Fruit fly (Drosophila melanogaster) whole organism, embryonic: ENCODE results near the gene CG31717.

Source experiments
- Abd-B ChIP-seq: fragments of 200-800 bp; sonication (Bioruptor generic); optimal IDR thresholded peaks from 2 replicates; lab custom pipeline; 2018; ENCODE audit warnings: missing biosample characterization, mild to moderate bottlenecking, missing genetic modification characterization, moderate library complexity
- Antp ChIP-seq: fragments of 200-800 bp; sonication (Bioruptor generic); optimal IDR thresholded peaks from 3 replicates; lab custom pipeline; 2016; ENCODE audit warnings: missing biosample characterization, missing genetic modification characterization
- Bgb ChIP-seq: fragments of 200-800 bp; sonication (Bioruptor generic); IDR thresholded peaks from 2 replicates; pipeline ENCODE4 v1.3.6; 2022; ENCODE audit warnings: missing biosample characterization, missing genetic modification characterization; ENCODE audit not compliant: partially characterized antibody
- CG10959 ChIP-seq: fragments of 200-800 bp; sonication (Bioruptor generic); IDR thresholded peaks from 2 replicates; pipeline ENCODE4 v1.3.6; 2022; ENCODE audit warnings: missing biosample characterization, missing genetic modification characterization
- CG11093 ChIP-seq: fragments of 200-800 bp; sonication (Bioruptor generic); IDR thresholded peaks from 3 replicates; pipeline ENCODE4 v1.3.6; 2022; ENCODE audit warnings: missing biosample characterization, missing genetic modification characterization
- CG14014 ChIP-seq: fragments of 200-800 bp; sonication (Bioruptor generic); IDR thresholded peaks from 2 replicates; pipeline ENCODE4 v1.3.6; 2022; ENCODE audit warnings: missing biosample characterization, missing genetic modification characterization
- CG1647 ChIP-seq: fragments of 200-800 bp; sonication (Bioruptor generic); optimal IDR thresholded peaks from 3 replicates; lab custom pipeline; 2016; ENCODE audit warnings: missing biosample characterization, missing genetic modification characterization
- CG17328 ChIP-seq: fragments of 200-800 bp; sonication (Bioruptor generic); IDR thresholded peaks from 2 replicates; pipeline ENCODE4 v1.3.6; 2022; ENCODE audit warnings: missing biosample characterization, missing genetic modification characterization
- CG17361 ChIP-seq: fragments of 200-800 bp; sonication (Bioruptor generic); IDR thresholded peaks from 3 replicates; pipeline ENCODE4 v1.3.6; 2022; ENCODE audit warnings: missing biosample characterization, missing genetic modification characterization
- CG18011 ChIP-seq: fragments of 200-800 bp; sonication (Bioruptor generic); optimal IDR thresholded peaks from 2 replicates; lab custom pipeline; 2017; ENCODE audit warnings: missing biosample characterization, missing genetic modification characterization, mild to moderate bottlenecking, moderate library complexity, missing genotype
- CG1832 ChIP-seq: fragments of 200-800 bp; sonication (Bioruptor generic); optimal IDR thresholded peaks from 2 replicates; lab custom pipeline; 2017; ENCODE audit warnings: missing biosample characterization, mild to moderate bottlenecking, missing genetic modification characterization, inconsistent platforms
- CG2875 ChIP-seq: fragments of 200-800 bp; sonication (Bioruptor generic); optimal IDR thresholded peaks from 2 replicates; lab custom pipeline; 2017; ENCODE audit warnings: missing biosample characterization, mild to moderate bottlenecking, missing genetic modification characterization, missing genetic modification reagents
- CG30403 ChIP-seq: fragments of 200-800 bp; sonication (Bioruptor generic); optimal IDR thresholded peaks from 3 replicates; lab custom pipeline; 2016; ENCODE audit warnings: missing biosample characterization, missing genetic modification characterization
- CG31224 ChIP-seq: fragments of 200-800 bp; sonication (Bioruptor generic); IDR thresholded peaks from 2 replicates; pipeline ENCODE4 v1.3.6; 2022; ENCODE audit warnings: missing biosample characterization, missing genetic modification characterization
- CG3163 ChIP-seq: fragments of 200-800 bp; sonication (Bioruptor generic); optimal IDR thresholded peaks from 3 replicates; lab custom pipeline; 2016; ENCODE audit warnings: missing biosample characterization, missing genetic modification characterization
- CG3281 ChIP-seq: fragments of 200-800 bp; sonication (Bioruptor generic); optimal IDR thresholded peaks from 3 replicates; lab custom pipeline; 2017; ENCODE audit warnings: missing biosample characterization, mild to moderate bottlenecking, missing genetic modification characterization
- CG3407 ChIP-seq: fragments of 200-800 bp; sonication (Bioruptor generic); optimal IDR thresholded peaks from 2 replicates; lab custom pipeline; 2018; ENCODE audit warnings: missing biosample characterization, mild to moderate bottlenecking, missing genetic modification characterization
- CG34376 ChIP-seq: fragments of 200-800 bp; sonication (Bioruptor generic); optimal IDR thresholded peaks from 2 replicates; lab custom pipeline; 2018; ENCODE audit warnings: missing biosample characterization, mild to moderate bottlenecking, missing genetic modification characterization
- CG34422 ChIP-seq: fragments of 200-800 bp; sonication (Bioruptor generic); IDR thresholded peaks from 3 replicates; pipeline ENCODE4 v1.3.6; 2022; ENCODE audit warnings: missing biosample characterization, missing genetic modification characterization
- CG4820 ChIP-seq: fragments of 200-800 bp; sonication (Bioruptor generic); optimal IDR thresholded peaks from 3 replicates; lab custom pipeline; 2016; ENCODE audit warnings: missing biosample characterization, missing genetic modification characterization
- CG5245 ChIP-seq: fragments of 200-800 bp; sonication (Bioruptor generic); optimal IDR thresholded peaks from 3 replicates; lab custom pipeline; 2016; ENCODE audit warnings: missing biosample characterization, missing genetic modification characterization
- CG7357 ChIP-seq: fragments of 200-800 bp; sonication (Bioruptor generic); IDR thresholded peaks from 3 replicates; pipeline ENCODE4 v1.3.6; 2022; ENCODE audit warnings: missing biosample characterization, missing genetic modification characterization
- CG8944 ChIP-seq: fragments of 200-800 bp; sonication (Bioruptor generic); optimal IDR thresholded peaks from 3 replicates; lab custom pipeline; 2016; ENCODE audit warnings: missing biosample characterization, missing genetic modification characterization
- CTCF ChIP-seq: fragments of 200-800 bp; sonication (Bioruptor generic); optimal IDR thresholded peaks from 2 replicates; lab custom pipeline; 2017; ENCODE audit warnings: missing biosample characterization, mild to moderate bottlenecking, missing genetic modification characterization, moderate library complexity
- Camta ChIP-seq: fragments of 200-800 bp; sonication (Bioruptor generic); optimal IDR thresholded peaks from 2 replicates; lab custom pipeline; 2016; ENCODE audit warnings: missing biosample characterization, missing genetic modification characterization
- Ets65A ChIP-seq: fragments of 200-800 bp; sonication (Bioruptor generic); peaks from one replicate; lab custom pipeline; 2016; ENCODE audit warnings: missing biosample characterization, missing genetic modification characterization
- H2.0 ChIP-seq: fragments of 200-800 bp; sonication (Bioruptor generic); IDR thresholded peaks from 2 replicates; pipeline ENCODE4 v1.3.6; 2022; ENCODE audit warnings: missing biosample characterization, missing genetic modification characterization
- HLH54F ChIP-seq: fragments of 200-800 bp; sonication (Bioruptor generic); optimal IDR thresholded peaks from 3 replicates; lab custom pipeline; 2016; ENCODE audit warnings: missing biosample characterization, missing genetic modification characterization
- Lhr ChIP-seq: fragments of 200-800 bp; sonication (Bioruptor generic); optimal IDR thresholded peaks from 3 replicates; lab custom pipeline; 2017; ENCODE audit warnings: mild to moderate bottlenecking, missing biosample characterization, missing genetic modification reagents, missing genetic modification characterization
- MESR4 ChIP-seq: fragments of 200-800 bp; sonication (Bioruptor generic); optimal IDR thresholded peaks from 2 replicates; lab custom pipeline; 2018; ENCODE audit warnings: missing biosample characterization, mild to moderate bottlenecking, missing genetic modification characterization, moderate library complexity
- NC2β ChIP-seq: fragments of 200-800 bp; sonication (Bioruptor generic); optimal IDR thresholded peaks from 2 replicates; lab custom pipeline; 2016; ENCODE audit warnings: missing biosample characterization, missing genetic modification characterization
- amos ChIP-seq: fragments of 200-800 bp; sonication (Bioruptor generic); IDR thresholded peaks from 2 replicates; pipeline ENCODE4 v1.3.6; 2022; ENCODE audit warnings: missing biosample characterization, missing genetic modification characterization; ENCODE audit not compliant: partially characterized antibody
- ase ChIP-seq: fragments of 200-800 bp; sonication (Bioruptor generic); IDR thresholded peaks from 3 replicates; pipeline ENCODE4 v1.3.6; 2022; ENCODE audit warnings: missing biosample characterization, missing genetic modification characterization
- bsh ChIP-seq, 2 experiments: fragments of 200-800 bp; sonication (Bioruptor generic); optimal IDR thresholded peaks; 2 replicates each; lab custom pipeline; 2017 to 2018; ENCODE audit warnings: mild to moderate bottlenecking in 2 of 2, missing biosample characterization in 2 of 2, missing genetic modification characterization in 2 of 2, moderate library complexity in 1 of 2
- cas ChIP-seq: fragments of 200-800 bp; sonication (Bioruptor generic); IDR thresholded peaks from 2 replicates; pipeline ENCODE4 v1.3.6; 2022; ENCODE audit warnings: missing biosample characterization, missing genetic modification characterization
- cg ChIP-seq: fragments of 200-800 bp; sonication (Bioruptor generic); optimal IDR thresholded peaks from 3 replicates; lab custom pipeline; 2019; ENCODE audit warnings: missing biosample characterization, mild to moderate bottlenecking, missing genetic modification characterization, moderate library complexity
- dysf ChIP-seq: fragments of 200-800 bp; sonication (Bioruptor generic); IDR thresholded peaks from 3 replicates; pipeline ENCODE4 v1.3.6; 2022; ENCODE audit warnings: missing biosample characterization, missing genetic modification characterization
- en ChIP-seq: fragments of 200-800 bp; sonication (Bioruptor generic); optimal IDR thresholded peaks from 2 replicates; lab custom pipeline; 2016; ENCODE audit warnings: missing biosample characterization, missing genetic modification characterization
- eve ChIP-seq, 2 experiments: fragments of >200 bp; optimal IDR thresholded peaks; 2 replicates each; lab custom pipeline; 2017; ENCODE audit warnings: missing biosample characterization in 2 of 2, missing genetic modification characterization in 2 of 2
- gce ChIP-seq: fragments of 200-800 bp; sonication (Bioruptor generic); IDR thresholded peaks from 3 replicates; pipeline ENCODE4 v1.3.6; 2022; ENCODE audit warnings: missing biosample characterization, missing genetic modification characterization
- gcm ChIP-seq: fragments of 200-800 bp; sonication (Bioruptor generic); optimal IDR thresholded peaks from 2 replicates; lab custom pipeline; 2019; ENCODE audit warnings: missing biosample characterization, mild to moderate bottlenecking, missing genetic modification characterization, moderate library complexity
- gcm2 ChIP-seq: fragments of 200-800 bp; sonication (Bioruptor generic); optimal IDR thresholded peaks from 2 replicates; lab custom pipeline; 2016; ENCODE audit warnings: missing biosample characterization, missing genetic modification characterization
- klu ChIP-seq: fragments of 200-800 bp; sonication (Bioruptor generic); IDR thresholded peaks from 2 replicates; pipeline ENCODE4 v1.3.6; 2022; ENCODE audit warnings: missing biosample characterization, missing genetic modification characterization
- nau ChIP-seq: fragments of 200-800 bp; sonication (Bioruptor generic); optimal IDR thresholded peaks from 3 replicates; lab custom pipeline; 2017; ENCODE audit warnings: missing biosample characterization, mild to moderate bottlenecking, missing genetic modification characterization, missing genetic modification reagents
- p53 ChIP-seq: fragments of 200-800 bp; sonication (Bioruptor generic); optimal IDR thresholded peaks from 2 replicates; lab custom pipeline; 2016; ENCODE audit warnings: missing biosample characterization, missing genetic modification characterization
- pan ChIP-seq, 4 experiments: fragments of >200 bp in 3 of 4; fragments of 200-800 bp in 1 of 4; sonication (Bioruptor generic) in 1 of 4; optimal IDR thresholded peaks in 3 of 4; IDR thresholded peaks in 1 of 4; 2 replicates each; pipeline versions ENCODE4 v1.3.6 to Lab custom; 2017 to 2022; ENCODE audit warnings: missing biosample characterization in 2 of 4, missing genetic modification characterization in 2 of 4, mixed read lengths in 1 of 4
- ranshi ChIP-seq: fragments of 200-800 bp; sonication (Bioruptor generic); IDR thresholded peaks from 2 replicates; pipeline ENCODE4 v1.3.6; 2022; ENCODE audit warnings: missing biosample characterization, missing genetic modification characterization
- shn ChIP-seq: fragments of 200-800 bp; sonication (Bioruptor generic); optimal IDR thresholded peaks from 3 replicates; lab custom pipeline; 2016; ENCODE audit warnings: missing biosample characterization, missing genetic modification characterization
- usp ChIP-seq: fragments of >200 bp; optimal IDR thresholded peaks from 2 replicates; lab custom pipeline; 2017; ENCODE audit warnings: missing biosample characterization, missing genetic modification characterization
- vnd ChIP-seq: fragments of 200-800 bp; sonication (Bioruptor generic); IDR thresholded peaks from 3 replicates; pipeline ENCODE4 v1.3.6; 2022; ENCODE audit warnings: missing biosample characterization, missing genetic modification characterization; ENCODE audit not compliant: partially characterized antibody
- zf30C ChIP-seq: fragments of 200-800 bp; sonication (Bioruptor generic); optimal IDR thresholded peaks from 3 replicates; lab custom pipeline; 2018; ENCODE audit warnings: missing biosample characterization, mild to moderate bottlenecking, missing genetic modification characterization

Gene CG31717

dm6 chr2L:10276846-10277245 lies 26.3 kb downstream of the CG31717 start (continued):
- TF ChIP-seq CG14014 (GFP tag; lab: Robert Waterston, UW), result peak; percentile 28; the same call in 1 of the 2 replicates
- TF ChIP-seq Ets65A (GFP tag; lab: Kevin White, UChicago), result peak; percentile 53
- TF ChIP-seq bsh (GFP tag; optimal IDR thresholded peaks at IDR 0.05; lab: Kevin White, UChicago), result peak; percentile 9 to 22
- peak; percentile 25; the same call in 1 of the 3 replicates for TF ChIP-seq ase (GFP tag; lab: Robert Waterston, UW)
- TF ChIP-seq vnd (GFP tag; lab: Robert Waterston, UW), result no peak
- no peak for TF ChIP-seq CG1832 (GFP tag; lab: Kevin White, UChicago)
- TF ChIP-seq CG8944 (GFP tag; lab: Kevin White, UChicago), result peak; percentile 4
- TF ChIP-seq CG34422 (GFP tag; lab: Robert Waterston, UW), result peak; percentile 46; the same call in 1 of the 3 replicates
- no peak for TF ChIP-seq Bgb (GFP tag; lab: Robert Waterston, UW)
- TF ChIP-seq CG5245 (GFP tag; lab: Kevin White, UChicago), result peak; percentile 10
- no peak for TF ChIP-seq nau (GFP tag; lab: Kevin White, UChicago)
- no peak for TF ChIP-seq Lhr
- peak; percentile 23; the same call in 1 of the 2 replicates for TF ChIP-seq H2.0 (GFP tag; lab: Robert Waterston, UW)
- TF ChIP-seq gce, result 0 out of 3 replicates have a peak, but pooled peaks have one; percentile 19
- TF ChIP-seq CG31224 (GFP tag; lab: Robert Waterston, UW), result no peak
- TF ChIP-seq klu (GFP tag; lab: Robert Waterston, UW), result no peak
- peak; percentile 92 for TF ChIP-seq cg (GFP tag; lab: Kevin White, UChicago)
- TF ChIP-seq eve (GFP tag; optimal IDR thresholded peaks at IDR 0.05; lab: Kevin White, UChicago), result peak in 1 of 2 experiments; percentile 81
- no peak for TF ChIP-seq gcm (GFP tag; lab: Kevin White, UChicago)
- no peak for TF ChIP-seq usp (GFP tag; lab: Kevin White, UChicago)
- TF ChIP-seq Abd-B (GFP tag; lab: Kevin White, UChicago), result no peak
- no peak for TF ChIP-seq dysf (GFP tag; lab: Robert Waterston, UW)
- TF ChIP-seq gcm2, result no peak
- TF ChIP-seq CG17361 (GFP tag; lab: Robert Waterston, UW), result peak; percentile 30; the same call in 1 of the 3 replicates
- TF ChIP-seq CG7357 (GFP tag; lab: Robert Waterston, UW), result 0 out of 3 replicates have a peak, but pooled peaks have one; percentile 13
- TF ChIP-seq NC2β (GFP tag; lab: Kevin White, UChicago), result peak; percentile 50
- peak; percentile 10 for TF ChIP-seq CG18011 (GFP tag; lab: Kevin White, UChicago)
- TF ChIP-seq CG4820 (GFP tag; lab: Kevin White, UChicago), result peak; percentile 25
- TF ChIP-seq CG10959, result no peak
- no peak for TF ChIP-seq amos (GFP tag; lab: Robert Waterston, UW)
- peak; percentile 24 for TF ChIP-seq Antp
- no peak for TF ChIP-seq HLH54F (GFP tag; lab: Kevin White, UChicago)
- no peak for TF ChIP-seq ranshi (GFP tag; lab: Robert Waterston, UW)
- no peak for TF ChIP-seq CG34376 (GFP tag; lab: Kevin White, UChicago)
- TF ChIP-seq CG30403 (GFP tag; lab: Kevin White, UChicago), result peak; percentile 31
- TF ChIP-seq CG11093 (GFP tag; lab: Robert Waterston, UW), result 0 out of 3 replicates have a peak, but pooled peaks have one; percentile 43
- peak; percentile 23 for TF ChIP-seq Camta
- TF ChIP-seq CG3281 (GFP tag; lab: Kevin White, UChicago), result no peak
- TF ChIP-seq CG3163 (GFP tag; lab: Kevin White, UChicago), result no peak
- peak; percentile 1 for TF ChIP-seq en
- TF ChIP-seq CG2875 (GFP tag; lab: Kevin White, UChicago), result no peak
- peak; percentile 24 for TF ChIP-seq MESR4
- TF ChIP-seq pan (optimal IDR thresholded peaks at IDR 0.05; lab: Kevin White, UChicago), result no peak
- TF ChIP-seq pan (GFP tag; optimal IDR thresholded peaks at IDR 0.05 in 1 of 2, IDR thresholded peaks at IDR 0.05 in 1 of 2), result peak in 1 of 2 experiments; percentile 27
- TF ChIP-seq CG3407, result peak; percentile 18
- peak; percentile 11 for TF ChIP-seq p53 (GFP tag; lab: Kevin White, UChicago)
- TF ChIP-seq CG1647 (GFP tag; lab: Kevin White, UChicago), result peak; percentile 36
- no peak for TF ChIP-seq cas (GFP tag; lab: Robert Waterston, UW)
- peak; percentile 10 for TF ChIP-seq shn (GFP tag; lab: Kevin White, UChicago)
- TF ChIP-seq CG17328 (GFP tag; lab: Robert Waterston, UW), result peak; percentile 59
- peak; percentile 89 for TF ChIP-seq zf30C (GFP tag; lab: Kevin White, UChicago)
- no peak for TF ChIP-seq CTCF (GFP tag; lab: Kevin White, UChicago)
